Fruit fly (Drosophila melanogaster) whole organism, embryonic: Measurements from ENCODE around the gene CG5535.
A peak's percentile ranks its signal among the peaks of the same experiment; 100 is the strongest.

Experiments
- Atf6 ChIP-seq: fragments of 200-800 bp; sonication (Bioruptor generic); IDR thresholded peaks from 2 replicates; pipeline ENCODE4 v1.3.6; 2022; ENCODE audit warnings: missing biosample characterization, missing genetic modification characterization
- BtbVII ChIP-seq: fragments of 200-800 bp; sonication (Bioruptor generic); optimal IDR thresholded peaks from 3 replicates; lab custom pipeline; 2017; ENCODE audit warnings: missing biosample characterization, mild to moderate bottlenecking, missing genetic modification characterization
- CG13123 ChIP-seq: fragments of 200-800 bp; sonication (Bioruptor generic); optimal IDR thresholded peaks from 2 replicates; lab custom pipeline; 2016; ENCODE audit warnings: missing biosample characterization, missing genetic modification characterization
- CG15514 ChIP-seq: fragments of 200-800 bp; sonication (Bioruptor generic); optimal IDR thresholded peaks from 3 replicates; lab custom pipeline; 2017; ENCODE audit warnings: missing biosample characterization, missing genetic modification characterization, mild to moderate bottlenecking, moderate library complexity, missing genetic modification reagents
- CG1602 ChIP-seq: fragments of 200-800 bp; sonication (Bioruptor generic); optimal IDR thresholded peaks from 3 replicates; lab custom pipeline; 2016; ENCODE audit warnings: missing biosample characterization, missing genetic modification characterization
- CG1832 ChIP-seq: fragments of 200-800 bp; sonication (Bioruptor generic); optimal IDR thresholded peaks from 2 replicates; lab custom pipeline; 2017; ENCODE audit warnings: missing biosample characterization, mild to moderate bottlenecking, missing genetic modification characterization, inconsistent platforms
- CG32532 ChIP-seq: fragments of 200-800 bp; sonication (Bioruptor generic); IDR thresholded peaks from 2 replicates; pipeline ENCODE4 v1.3.6; 2022; ENCODE audit warnings: missing biosample characterization, missing genetic modification characterization
- CG3281 ChIP-seq: fragments of 200-800 bp; sonication (Bioruptor generic); optimal IDR thresholded peaks from 3 replicates; lab custom pipeline; 2017; ENCODE audit warnings: missing biosample characterization, mild to moderate bottlenecking, missing genetic modification characterization
- CG34376 ChIP-seq: fragments of 200-800 bp; sonication (Bioruptor generic); optimal IDR thresholded peaks from 2 replicates; lab custom pipeline; 2018; ENCODE audit warnings: missing biosample characterization, mild to moderate bottlenecking, missing genetic modification characterization
- CG34422 ChIP-seq: fragments of 200-800 bp; sonication (Bioruptor generic); IDR thresholded peaks from 3 replicates; pipeline ENCODE4 v1.3.6; 2022; ENCODE audit warnings: missing biosample characterization, missing genetic modification characterization
- CG4282 ChIP-seq: fragments of 200-800 bp; sonication (Bioruptor generic); optimal IDR thresholded peaks from 2 replicates; lab custom pipeline; 2016; ENCODE audit warnings: missing biosample characterization, missing genetic modification characterization
- CG4404 ChIP-seq: fragments of 200-800 bp; sonication (Bioruptor generic); IDR thresholded peaks from 2 replicates; pipeline ENCODE4 v1.3.6; 2022; ENCODE audit warnings: missing biosample characterization, missing genetic modification characterization
- CG6175 ChIP-seq: fragments of 200-800 bp; sonication (Bioruptor generic); IDR thresholded peaks from 3 replicates; pipeline ENCODE4 v1.3.6; 2022; ENCODE audit warnings: missing biosample characterization, missing genetic modification characterization
- CG6765 ChIP-seq: fragments of 200-800 bp; sonication (Bioruptor generic); optimal IDR thresholded peaks from 3 replicates; lab custom pipeline; 2017; ENCODE audit warnings: missing biosample characterization, mild to moderate bottlenecking, missing genetic modification characterization
- CG6813 ChIP-seq: fragments of 200-800 bp; sonication (Bioruptor generic); optimal IDR thresholded peaks from 2 replicates; lab custom pipeline; 2017; ENCODE audit warnings: missing biosample characterization, missing genetic modification characterization, mild to moderate bottlenecking, moderate library complexity, missing genetic modification reagents
- CG8089 ChIP-seq: fragments of 200-800 bp; sonication (Bioruptor generic); optimal IDR thresholded peaks from 3 replicates; lab custom pipeline; 2016; ENCODE audit warnings: missing biosample characterization, missing genetic modification characterization
- D ChIP-seq, 2 experiments: fragments of 200-800 bp in 1 of 2; fragments of >200 bp in 1 of 2; sonication (Bioruptor generic) in 1 of 2; optimal IDR thresholded peaks; 2 replicates in 1 of 2; 3 replicates in 1 of 2; lab custom pipeline; 2017; ENCODE audit warnings: mild to moderate bottlenecking in 1 of 2, missing biosample characterization in 1 of 2, missing genetic modification characterization in 1 of 2, missing genetic modification reagents in 1 of 2
- HHEX ChIP-seq: fragments of 200-800 bp; sonication (Bioruptor generic); optimal IDR thresholded peaks from 3 replicates; lab custom pipeline; 2017; ENCODE audit warnings: missing biosample characterization, mild to moderate bottlenecking, missing genetic modification characterization, missing genetic modification reagents
- HLH4C ChIP-seq: fragments of 200-800 bp; sonication (Bioruptor generic); IDR thresholded peaks from 3 replicates; pipeline ENCODE4 v1.3.6; 2022; ENCODE audit warnings: missing biosample characterization, missing genetic modification characterization; ENCODE audit not compliant: partially characterized antibody
- Meics ChIP-seq: fragments of 200-800 bp; sonication (Bioruptor generic); optimal IDR thresholded peaks from 2 replicates; lab custom pipeline; 2017; ENCODE audit warnings: missing biosample characterization, mild to moderate bottlenecking, missing genetic modification characterization
- Mes4 ChIP-seq: fragments of 200-800 bp; sonication (Bioruptor generic); optimal IDR thresholded peaks from 2 replicates; lab custom pipeline; 2016; ENCODE audit warnings: missing biosample characterization, missing genetic modification characterization
- NK7.1 ChIP-seq: fragments of 200-800 bp; sonication (Bioruptor generic); optimal IDR thresholded peaks from 3 replicates; lab custom pipeline; 2016; ENCODE audit warnings: missing biosample characterization, missing genetic modification characterization
- Side ChIP-seq: fragments of 200-800 bp; sonication (Bioruptor generic); optimal IDR thresholded peaks from 2 replicates; lab custom pipeline; 2016; ENCODE audit warnings: missing biosample characterization, missing genetic modification characterization
- Usf ChIP-seq: fragments of 200-800 bp; sonication (Bioruptor generic); optimal IDR thresholded peaks from 2 replicates; lab custom pipeline; 2017; ENCODE audit warnings: missing genotype, missing biosample characterization, missing genetic modification characterization
- Vsx1 ChIP-seq: fragments of 200-800 bp; sonication (Bioruptor generic); optimal IDR thresholded peaks from 2 replicates; lab custom pipeline; 2017; ENCODE audit warnings: missing biosample characterization, mild to moderate bottlenecking, missing genetic modification characterization, missing genetic modification reagents
- ase ChIP-seq: fragments of 200-800 bp; sonication (Bioruptor generic); IDR thresholded peaks from 3 replicates; pipeline ENCODE4 v1.3.6; 2022; ENCODE audit warnings: missing biosample characterization, missing genetic modification characterization
- ash1 ChIP-seq: fragments of 200-800 bp; sonication (Bioruptor generic); optimal IDR thresholded peaks from 2 replicates; lab custom pipeline; 2018; ENCODE audit warnings: missing biosample characterization, mild to moderate bottlenecking, missing genetic modification characterization
- chinmo ChIP-seq: fragments of 200-800 bp; sonication (Bioruptor generic); IDR thresholded peaks from 4 replicates; pipeline ENCODE4 v1.3.6; 2022; ENCODE audit warnings: missing biosample characterization, missing genetic modification characterization; ENCODE audit not compliant: partially characterized antibody
- ci ChIP-seq: fragments of 200-800 bp; sonication (Bioruptor generic); IDR thresholded peaks from 3 replicates; pipeline ENCODE4 v1.3.6; 2022; ENCODE audit warnings: missing biosample characterization, missing genetic modification characterization
- dpn ChIP-seq, 2 experiments: fragments of 200-800 bp; sonication (Bioruptor generic); optimal IDR thresholded peaks; 3 replicates each; lab custom pipeline; 2016; ENCODE audit warnings: missing biosample characterization in 2 of 2, missing genetic modification characterization in 2 of 2
- ewg ChIP-seq: fragments of 200-800 bp; sonication (Bioruptor generic); optimal IDR thresholded peaks from 3 replicates; lab custom pipeline; 2017; ENCODE audit warnings: mild to moderate bottlenecking, missing biosample characterization, missing genetic modification reagents, missing genetic modification characterization
- fd64A ChIP-seq: fragments of 200-800 bp; sonication (Bioruptor generic); optimal IDR thresholded peaks from 3 replicates; lab custom pipeline; 2018; ENCODE audit warnings: missing biosample characterization, mild to moderate bottlenecking, missing genetic modification characterization
- gsb ChIP-seq: fragments of 200-800 bp; sonication (Bioruptor generic); IDR thresholded peaks from 2 replicates; pipeline ENCODE4 v1.3.6; 2022; ENCODE audit warnings: missing biosample characterization, missing genetic modification characterization
- insv ChIP-seq, 2 experiments: fragments of 200-800 bp; sonication (Bioruptor generic); optimal IDR thresholded peaks; 3 replicates each; lab custom pipeline; 2016 to 2018; ENCODE audit warnings: missing biosample characterization in 2 of 2, missing genetic modification characterization in 2 of 2
- ken ChIP-seq: fragments of 200-800 bp; sonication (Bioruptor generic); IDR thresholded peaks from 3 replicates; pipeline ENCODE4 v1.3.6; 2022; ENCODE audit warnings: missing biosample characterization, missing genetic modification characterization
- lilli ChIP-seq: fragments of 200-800 bp; sonication (Bioruptor generic); optimal IDR thresholded peaks from 3 replicates; lab custom pipeline; 2016; ENCODE audit warnings: missing biosample characterization, missing genetic modification characterization
- mirr ChIP-seq: fragments of 200-800 bp; sonication (Bioruptor generic); optimal IDR thresholded peaks from 3 replicates; lab custom pipeline; 2018; ENCODE audit warnings: missing biosample characterization, mild to moderate bottlenecking, missing genetic modification characterization
- nau ChIP-seq: fragments of 200-800 bp; sonication (Bioruptor generic); optimal IDR thresholded peaks from 3 replicates; lab custom pipeline; 2017; ENCODE audit warnings: missing biosample characterization, mild to moderate bottlenecking, missing genetic modification characterization, missing genetic modification reagents
- pfk ChIP-seq: fragments of 200-800 bp; sonication (Bioruptor generic); optimal IDR thresholded peaks from 2 replicates; lab custom pipeline; 2018; ENCODE audit warnings: missing biosample characterization, mild to moderate bottlenecking, missing genetic modification characterization, moderate library complexity
- pnt ChIP-seq: fragments of 200-800 bp; sonication (Bioruptor generic); optimal IDR thresholded peaks from 3 replicates; lab custom pipeline; 2016; ENCODE audit warnings: missing biosample characterization, missing genetic modification characterization
- pum ChIP-seq: fragments of 200-800 bp; sonication (Bioruptor generic); optimal IDR thresholded peaks from 2 replicates; lab custom pipeline; 2016; ENCODE audit warnings: missing biosample characterization, missing genetic modification characterization
- run ChIP-seq: fragments of 200-800 bp; sonication (Bioruptor generic); optimal IDR thresholded peaks from 3 replicates; lab custom pipeline; 2018; ENCODE audit warnings: missing biosample characterization, mild to moderate bottlenecking, missing genetic modification characterization
- sna ChIP-seq: fragments of 200-800 bp; sonication (Bioruptor generic); IDR thresholded peaks from 2 replicates; pipeline ENCODE4 v1.3.6; 2022; ENCODE audit warnings: missing biosample characterization, missing genetic modification characterization; ENCODE audit not compliant: partially characterized antibody
- sqz ChIP-seq: fragments of 200-800 bp; sonication (Bioruptor generic); optimal IDR thresholded peaks from 3 replicates; lab custom pipeline; 2018; ENCODE audit warnings: missing biosample characterization, mild to moderate bottlenecking, missing genetic modification characterization
- stwl ChIP-seq: fragments of 200-800 bp; sonication (Bioruptor generic); optimal IDR thresholded peaks from 3 replicates; lab custom pipeline; 2018; ENCODE audit warnings: missing biosample characterization, mild to moderate bottlenecking, missing genetic modification characterization, moderate library complexity
- sug ChIP-seq: fragments of 200-800 bp; optimal IDR thresholded peaks from 2 replicates; lab custom pipeline; 2019; ENCODE audit warnings: missing biosample characterization, mild to moderate bottlenecking, missing genetic modification characterization, moderate library complexity
- tap ChIP-seq: fragments of 200-800 bp; optimal IDR thresholded peaks from 3 replicates; lab custom pipeline; 2019; ENCODE audit warnings: missing biosample characterization, mild to moderate bottlenecking, missing genetic modification characterization, moderate library complexity
- vnd ChIP-seq: fragments of 200-800 bp; sonication (Bioruptor generic); IDR thresholded peaks from 3 replicates; pipeline ENCODE4 v1.3.6; 2022; ENCODE audit warnings: missing biosample characterization, missing genetic modification characterization; ENCODE audit not compliant: partially characterized antibody
- yki ChIP-seq: fragments of >200 bp; optimal IDR thresholded peaks from 3 replicates; lab custom pipeline; 2018

The CG5535 gene

dm6 chr3L:17808597-17809213, 47.9 kb downstream of the CG5535 start, which contains the start of gene CG32191 (continued):
- TF ChIP-seq Usf (GFP tag; lab: Kevin White, UChicago) (no peak), dpn (GFP tag; optimal IDR thresholded peaks at IDR 0.05; lab: Kevin White, UChicago) (no peak), Side (GFP tag; lab: Kevin White, UChicago) (no peak), CG6175 (GFP tag; lab: Robert Waterston, UW) (0 out of 3 replicates have a peak, but pooled peaks have one; percentile 33), CG1602 (GFP tag; lab: Kevin White, UChicago) (no peak), CG13123 (GFP tag; lab: Kevin White, UChicago) (no peak), pum (no peak), CG34422 (GFP tag; lab: Robert Waterston, UW) (peak; percentile 16; the same call in 1 of the 3 replicates), Vsx1 (GFP tag; lab: Kevin White, UChicago) (peak; percentile 3), CG6765 (GFP tag; lab: Kevin White, UChicago) (no peak), insv (GFP tag; optimal IDR thresholded peaks at IDR 0.05; lab: Kevin White, UChicago) (no peak), D (optimal IDR thresholded peaks at IDR 0.05; lab: Kevin White, UChicago) (no peak), D (GFP tag; optimal IDR thresholded peaks at IDR 0.05; lab: Kevin White, UChicago) (no peak), ci (0 out of 3 replicates have a peak, but pooled peaks have one; percentile 31), CG1832 (GFP tag; lab: Kevin White, UChicago) (no peak), Atf6 (0 out of 2 replicates have a peak, but pooled peaks have one; percentile 32), ash1 (GFP tag; lab: Kevin White, UChicago) (no peak), chinmo (GFP tag; lab: Robert Waterston, UW) (0 out of 4 replicates have a peak, but pooled peaks have one; percentile 37), ewg (no peak), CG6813 (GFP tag; lab: Kevin White, UChicago) (peak; percentile 37), CG8089 (GFP tag; lab: Kevin White, UChicago) (no peak), HHEX (GFP tag; lab: Kevin White, UChicago) (peak; percentile 37), Meics (GFP tag; lab: Kevin White, UChicago) (peak; percentile 34), vnd (GFP tag; lab: Robert Waterston, UW) (no peak), run (tag; lab: Kevin White, UChicago) (no peak), pfk (GFP tag; lab: Kevin White, UChicago) (no peak), ken (GFP tag; lab: Robert Waterston, UW) (no peak), CG32532 (0 out of 2 replicates have a peak, but pooled peaks have one; percentile 23), CG4282 (GFP tag; lab: Kevin White, UChicago) (no peak), BtbVII (GFP tag; lab: Kevin White, UChicago) (peak; percentile 44), sqz (GFP tag; lab: Kevin White, UChicago) (no peak), CG4404 (GFP tag; lab: Robert Waterston, UW) (no peak), gsb (GFP tag; lab: Robert Waterston, UW) (no peak), lilli (GFP tag; lab: Kevin White, UChicago) (no peak), CG15514 (GFP tag; lab: Kevin White, UChicago) (peak; percentile 48), yki (lab: Kevin White, UChicago) (no peak), Mes4 (GFP tag; lab: Kevin White, UChicago) (no peak), stwl (tag; lab: Kevin White, UChicago) (no peak), fd64A (no peak), CG34376 (GFP tag; lab: Kevin White, UChicago) (peak; percentile 59), sna (GFP tag; lab: Robert Waterston, UW) (no peak), mirr (peak; percentile 44), pnt (GFP tag; lab: Kevin White, UChicago) (no peak), ase (no peak), tap (tag; lab: Kevin White, UChicago) (no peak), sug (tag; lab: Kevin White, UChicago) (peak; percentile 29), HLH4C (GFP tag; lab: Robert Waterston, UW) (no peak), CG3281 (GFP tag; lab: Kevin White, UChicago) (peak; percentile 4), nau (peak; percentile 41), NK7.1 (GFP tag; lab: Kevin White, UChicago) (no peak)
